Fruit fly (Drosophila melanogaster) S2 (cell line): Measurements from ENCODE around the gene Ptp69D.

Source experiments
- CG8478 ChIP-seq: fragments of >200 bp; optimal IDR thresholded peaks from 2 replicates; lab custom pipeline; 2018
- CTCF ChIP-seq, 2 experiments: fragments of >200 bp; optimal IDR thresholded peaks; 2 replicates each; lab custom pipeline; 2018

DNA sequence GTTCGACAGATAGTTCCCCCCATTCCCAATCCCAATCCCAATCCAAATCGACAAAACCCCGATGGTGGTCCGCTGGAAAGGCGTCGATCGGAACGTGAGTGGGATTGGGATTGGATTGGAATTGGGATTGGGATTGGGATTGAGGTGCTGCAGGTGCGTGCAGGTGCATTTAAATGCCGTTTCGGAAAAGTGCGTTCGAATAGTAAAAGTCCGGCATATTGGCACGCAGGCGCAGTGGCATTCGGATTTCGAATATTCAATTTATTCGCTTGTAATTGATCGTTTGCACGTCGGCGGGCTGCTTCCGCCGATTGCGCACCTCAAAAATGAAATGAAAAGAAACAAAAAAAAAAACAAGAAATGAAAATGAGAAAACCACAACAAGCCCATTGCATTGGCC, 29.4 kb upstream of the Ptp69D start:
- no peak for TF ChIP-seq CTCF (optimal IDR thresholded peaks at IDR 0.05; lab: Kevin White, UChicago)
- no peak for TF ChIP-seq CG8478 (lab: Kevin White, UChicago)
